Worm (Caenorhabditis elegans): ENCODE data around the gene sars-1.

- no peak for TF ChIP-seq F44E2.7 (GFP tag; IDR thresholded peaks at IDR 0.05)
- TF ChIP-seq zag-1 (tag; optimal IDR thresholded peaks at IDR 0.05) = no peak
- no peak for TF ChIP-seq egl-27 (tag; optimal IDR thresholded peaks at IDR 0.05)
Measured at ce11 chrIV:10001748-10002147, 1.8 kb upstream of the sars-1 start, which contains the start of gene C47E12.3.

Measured in whole organism, L4 larva.